Worm (Caenorhabditis elegans) whole organism, L4 larva: ENCODE results near the gene T27E7.9.

Experiments used
- F10B5.3 ChIP-seq: sonication (generic microtip); optimal IDR thresholded peaks from 2 replicates; lab custom pipeline; 2016; ENCODE audit warnings: mild to moderate bottlenecking, missing genetic modification characterization, missing compliant biosample characterization
- F26F4.8 ChIP-seq: fragments of 200-800 bp; sonication (Bioruptor generic); conservative IDR thresholded peaks from 2 replicates; pipeline ENCODE4 v1.3.6; 2022; ENCODE audit warnings: missing genetic modification characterization, missing compliant biosample characterization
- F49E8.2 ChIP-seq: sonication (generic microtip); optimal IDR thresholded peaks from 2 replicates; lab custom pipeline; 2016; ENCODE audit warnings: missing compliant biosample characterization, mild to moderate bottlenecking, missing genetic modification characterization, borderline replicate concordance
- T20F7.1 ChIP-seq: fragments of 200-800 bp; sonication (Bioruptor generic); optimal IDR thresholded peaks from 2 replicates; lab custom pipeline; 2018; ENCODE audit warnings: mild to moderate bottlenecking, missing genetic modification characterization, missing compliant biosample characterization
- Y105C5A.15 ChIP-seq: fragments of 200-800 bp; sonication (Bioruptor generic); IDR thresholded peaks from 2 replicates; pipeline ENCODE4 v1.3.6; 2022; ENCODE audit warnings: missing genetic modification characterization, missing compliant biosample characterization
- Y48G9A.11 ChIP-seq: fragments of 200-800 bp; sonication (Bioruptor generic); IDR thresholded peaks from 2 replicates; pipeline ENCODE4 v1.3.6; 2022; ENCODE audit warnings: missing genetic modification reagents, missing genetic modification characterization, missing compliant biosample characterization
- Y75B8A.6 ChIP-seq: fragments of 200-800 bp; sonication (Bioruptor generic); IDR thresholded peaks from 2 replicates; pipeline ENCODE4 v1.3.6; 2022; ENCODE audit warnings: missing genetic modification reagents, missing genetic modification characterization, missing compliant biosample characterization
- ZK337.2 ChIP-seq: fragments of 200-800 bp; sonication (Bioruptor generic); IDR thresholded peaks from 2 replicates; pipeline ENCODE4 v1.3.6; 2022; ENCODE audit warnings: missing genetic modification reagents, missing genetic modification characterization, missing compliant biosample characterization
- aha-1 ChIP-seq: fragments of 150-350 bp; peaks from one replicate; lab custom pipeline; 2014; ENCODE audit warnings: missing biosample characterization, missing genetic modification characterization
- ama-1 ChIP-seq: fragments of 150-350 bp; optimal IDR thresholded peaks from 2 replicates; lab custom pipeline; 2014; ENCODE audit warnings: inconsistent platforms, mixed read lengths
- ceh-44 ChIP-seq: fragments of 200-800 bp; sonication (Bioruptor generic); IDR thresholded peaks from 2 replicates; pipeline ENCODE4 v1.3.6; 2022; ENCODE audit warnings: missing genetic modification reagents, missing genetic modification characterization, missing compliant biosample characterization
- ceh-62 ChIP-seq: sonication (generic microtip); optimal IDR thresholded peaks from 2 replicates; lab custom pipeline; 2017; ENCODE audit warnings: missing biosample characterization, missing genetic modification characterization
- cey-2 ChIP-seq: sonication (generic microtip); optimal IDR thresholded peaks from 3 replicates; lab custom pipeline; 2017; ENCODE audit warnings: missing genetic modification characterization, mild to moderate bottlenecking, missing compliant biosample characterization, antibody characterized with exemption, borderline replicate concordance; ENCODE audit not compliant: insufficient read depth
- daf-16 ChIP-seq, 3 experiments: sonication (generic microtip); optimal IDR thresholded peaks; 2 replicates each; lab custom pipeline; 2016 to 2017; ENCODE audit warnings: missing genetic modification characterization in 3 of 3, missing genetic modification reagents in 3 of 3, mild to moderate bottlenecking in 2 of 3, missing compliant biosample characterization in 2 of 3, missing biosample characterization in 1 of 3, moderate library complexity in 1 of 3
- dpl-1 ChIP-seq: fragments of 150-350 bp; optimal IDR thresholded peaks from 2 replicates; lab custom pipeline; 2014; ENCODE audit warnings: missing biosample characterization, missing genetic modification reagents, missing genetic modification characterization
- duxl-1 ChIP-seq: sonication (generic microtip); optimal IDR thresholded peaks from 2 replicates; lab custom pipeline; 2016; ENCODE audit warnings: mild to moderate bottlenecking, missing genetic modification characterization, moderate library complexity, missing compliant biosample characterization; ENCODE audit not compliant: poor library complexity
- dve-1 ChIP-seq: sonication (generic microtip); optimal IDR thresholded peaks from 2 replicates; lab custom pipeline; 2017; ENCODE audit warnings: antibody characterized with exemption, mild to moderate bottlenecking, missing genetic modification characterization, missing compliant biosample characterization; ENCODE audit not compliant: insufficient read depth
- egl-43 ChIP-seq: fragments of 200-800 bp; sonication (Bioruptor generic); IDR thresholded peaks from 2 replicates; pipeline ENCODE4 v1.3.6; 2022; ENCODE audit warnings: missing genetic modification reagents, missing genetic modification characterization, missing compliant biosample characterization
- gei-8 ChIP-seq: fragments of 200-800 bp; sonication (Bioruptor generic); optimal IDR thresholded peaks from 2 replicates; lab custom pipeline; 2018; ENCODE audit warnings: mild to moderate bottlenecking, missing genetic modification characterization, missing compliant biosample characterization
- hmg-1.1 ChIP-seq: fragments of 200-800 bp; sonication (Bioruptor generic); IDR thresholded peaks from 2 replicates; pipeline ENCODE4 v1.3.6; 2022; ENCODE audit warnings: missing genetic modification reagents, missing genetic modification characterization, missing compliant biosample characterization
- lin-29 ChIP-seq: fragments of 200-800 bp; sonication (Bioruptor generic); IDR thresholded peaks from 2 replicates; pipeline ENCODE4 v1.3.6; 2022; ENCODE audit warnings: missing genetic modification reagents, missing genetic modification characterization, missing compliant biosample characterization
- lir-3 ChIP-seq: sonication (generic microtip); optimal IDR thresholded peaks from 2 replicates; lab custom pipeline; 2016; ENCODE audit warnings: mild to moderate bottlenecking, missing genetic modification characterization, missing compliant biosample characterization
- lsy-2 ChIP-seq, 2 experiments: fragments of 150-350 bp in 1 of 2; sonication (generic microtip) in 1 of 2; optimal IDR thresholded peaks; 2 replicates each; lab custom pipeline; 2014 to 2017; ENCODE audit warnings: missing biosample characterization in 2 of 2, missing genetic modification characterization in 2 of 2
- madf-5 ChIP-seq, 2 experiments: fragments of 200-800 bp; sonication (Bioruptor generic); IDR thresholded peaks; 2 replicates each; pipeline ENCODE4 v1.3.6; 2022; ENCODE audit warnings: missing compliant biosample characterization in 2 of 2, missing genetic modification characterization in 2 of 2
- mdt-29 ChIP-seq: fragments of 200-800 bp; sonication (Bioruptor generic); IDR thresholded peaks from 2 replicates; pipeline ENCODE4 v1.3.6; 2022; ENCODE audit warnings: missing genetic modification reagents, missing genetic modification characterization, missing compliant biosample characterization
- mxl-2 ChIP-seq: fragments of 200-800 bp; sonication (Bioruptor generic); conservative IDR thresholded peaks from 2 replicates; pipeline ENCODE4 v1.3.6; 2022; ENCODE audit warnings: missing genetic modification reagents, missing genetic modification characterization, missing compliant biosample characterization
- nhr-111 ChIP-seq: fragments of 200-800 bp; sonication (Bioruptor generic); optimal IDR thresholded peaks from 2 replicates; lab custom pipeline; 2018; ENCODE audit warnings: mild to moderate bottlenecking, missing genetic modification characterization, missing compliant biosample characterization
- nhr-25 ChIP-seq: sonication (generic microtip); optimal IDR thresholded peaks from 2 replicates; lab custom pipeline; 2017; ENCODE audit warnings: missing genetic modification characterization, mild to moderate bottlenecking, missing compliant biosample characterization, antibody characterized with exemption, moderate library complexity, borderline replicate concordance; ENCODE audit not compliant: insufficient read depth
- nhr-28 ChIP-seq: fragments of 150-350 bp; optimal IDR thresholded peaks from 2 replicates; lab custom pipeline; 2014; ENCODE audit warnings: missing biosample characterization, missing genetic modification characterization
- pha-4 ChIP-seq, 2 experiments: fragments of 150-350 bp in 1 of 2; fragments of 200-800 bp in 1 of 2; sonication (Bioruptor generic) in 1 of 2; IDR thresholded peaks in 1 of 2; optimal IDR thresholded peaks in 1 of 2; 2 replicates each; pipeline versions ENCODE4 v1.3.6 to Lab custom; 2014 to 2022; ENCODE audit warnings: missing genetic modification characterization in 2 of 2, missing genetic modification reagents in 2 of 2, missing biosample characterization in 1 of 2, missing compliant biosample characterization in 1 of 2
- php-3 ChIP-seq: fragments of 200-800 bp; sonication (Bioruptor generic); IDR thresholded peaks from 2 replicates; pipeline ENCODE4 v1.3.6; 2022; ENCODE audit warnings: missing genetic modification reagents, missing genetic modification characterization, missing compliant biosample characterization
- pqm-1 ChIP-seq: sonication (generic microtip); optimal IDR thresholded peaks from 2 replicates; lab custom pipeline; 2017; ENCODE audit warnings: missing biosample characterization, missing genetic modification characterization
- snpc-1.2 ChIP-seq: fragments of 200-800 bp; sonication (Bioruptor generic); IDR thresholded peaks from 2 replicates; pipeline ENCODE4 v1.3.6; 2022; ENCODE audit warnings: missing genetic modification reagents, missing genetic modification characterization, missing compliant biosample characterization
- snpc-4 ChIP-seq: fragments of 150-350 bp; optimal IDR thresholded peaks from 2 replicates; lab custom pipeline; 2014; ENCODE audit warnings: missing biosample characterization, missing genetic modification characterization
- spr-1 ChIP-seq: sonication (generic microtip); optimal IDR thresholded peaks from 2 replicates; lab custom pipeline; 2016; ENCODE audit warnings: mild to moderate bottlenecking, missing genetic modification characterization, missing compliant biosample characterization
- tag-97 ChIP-seq: fragments of 200-800 bp; sonication (Bioruptor generic); IDR thresholded peaks from 2 replicates; pipeline ENCODE4 v1.3.6; 2022; ENCODE audit warnings: missing genetic modification characterization, missing compliant biosample characterization
- unc-62 ChIP-seq, 3 experiments: fragments of 150-350 bp in 1 of 3; sonication (generic microtip); optimal IDR thresholded peaks in 2 of 3; peaks in 1 of 3; 1 replicate in 1 of 3; 2 replicates in 2 of 3; lab custom pipeline; 2014 to 2017; ENCODE audit warnings: missing biosample characterization in 3 of 3, missing genetic modification characterization in 3 of 3, missing genetic modification reagents in 3 of 3, missing genotype in 1 of 3
- zfp-3 ChIP-seq: fragments of 200-800 bp; sonication (Bioruptor generic); conservative IDR thresholded peaks from 2 replicates; pipeline ENCODE4 v1.3.6; 2022; ENCODE audit warnings: missing genetic modification reagents, missing genetic modification characterization, missing compliant biosample characterization
- zip-2 ChIP-seq: fragments of 150-350 bp; optimal IDR thresholded peaks from 2 replicates; lab custom pipeline; 2014; ENCODE audit warnings: missing biosample characterization, missing genetic modification characterization
- ztf-11 ChIP-seq: fragments of 150-350 bp; optimal IDR thresholded peaks from 2 replicates; lab custom pipeline; 2014; ENCODE audit warnings: missing biosample characterization, missing genetic modification characterization
- ztf-7 ChIP-seq: fragments of 150-350 bp; optimal IDR thresholded peaks from 2 replicates; lab custom pipeline; 2014; ENCODE audit warnings: missing biosample characterization, missing genetic modification characterization

T27E7.9 gene

ce11 chrIV:14586759-14587158 lies 37.6 kb upstream of the T27E7.9 start:
- TF ChIP-seq egl-43 (GFP tag; lab: Robert Waterston, UW) (no peak), ceh-62 (tag; lab: Kevin White, UChicago) (no peak), ama-1 (no peak), snpc-1.2 (peak; percentile 76)
- TF ChIP-seq, all 104 proteins: peak for 1

DNA sequence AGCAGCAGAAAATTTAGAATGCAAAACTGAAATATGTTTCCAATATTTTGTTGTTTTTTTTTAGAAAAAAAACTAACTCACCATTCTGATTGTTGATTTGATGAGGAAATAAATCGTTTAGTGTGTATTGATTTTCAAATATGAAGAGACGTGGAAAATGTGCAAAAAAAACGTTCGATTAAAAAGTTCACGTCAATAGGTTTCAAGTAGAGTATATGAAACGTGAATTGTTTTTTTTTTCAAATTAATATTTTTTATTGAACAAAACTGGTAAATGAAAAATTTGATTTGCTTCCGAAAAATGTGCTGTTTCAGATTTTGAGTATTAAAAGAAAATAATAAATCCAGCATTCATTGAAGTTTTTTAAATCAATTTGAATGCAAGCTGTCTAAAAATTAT lies 31.7 kb upstream of the T27E7.9 start, which contains the start of gene irld-18:
Gene irld-18, minus strand, starts transcription at position 101 of the 400 bp plus-strand sequence.
- no peak for TF ChIP-seq ztf-11 (tag; lab: Kevin White, UChicago)
- no peak for TF ChIP-seq gei-8 (GFP tag; lab: Kevin White, UChicago)
- no peak for TF ChIP-seq tag-97 (GFP tag; lab: Robert Waterston, UW)
- TF ChIP-seq nhr-28 (tag; lab: Kevin White, UChicago): no peak

ce11 chrIV:14578650-14579193 lies 29.5 kb upstream of the T27E7.9 start, which contains the start of gene Y57G11B.8:
Gene Y57G11B.8, minus strand, starts transcription at chrIV:14578700.
- TF ChIP-seq mxl-2 (GFP tag; lab: Robert Waterston, UW) (no peak), unc-62 (GFP tag; optimal IDR thresholded peaks at IDR 0.05 in 1 of 2; lab: Kevin White, UChicago) (peak in 1 of 2 experiments; percentile 93), unc-62 (tag; optimal IDR thresholded peaks at IDR 0.05; lab: Kevin White, UChicago) (no peak)

DNA sequence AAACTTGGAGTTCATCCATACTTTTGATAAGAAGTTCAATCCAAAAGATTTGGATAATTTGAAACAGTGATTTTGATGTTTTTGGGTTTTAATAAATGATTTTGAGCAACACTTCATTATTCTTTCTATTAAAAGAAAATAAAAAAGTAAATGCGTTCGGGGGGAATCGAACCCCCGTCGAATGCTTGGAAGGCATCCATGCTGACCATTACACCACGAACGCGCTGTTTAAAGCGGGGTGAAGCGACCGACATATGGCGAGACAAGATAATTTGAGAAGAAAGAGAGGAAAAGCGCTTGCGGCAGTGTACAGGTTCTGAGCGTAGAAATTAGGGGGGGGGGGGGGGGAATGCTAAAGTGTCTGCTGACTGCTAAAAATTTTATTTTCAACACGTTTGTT lies 27.3 kb upstream of the T27E7.9 start:
- TF ChIP-seq nhr-25 (tag; lab: Kevin White, UChicago) (no peak), Y48G9A.11 (GFP tag; lab: Robert Waterston, UW) (peak; percentile 52; the same call in 1 of the 2 replicates), dve-1 (tag; lab: Kevin White, UChicago) (peak; percentile 64), daf-16 (GFP tag; optimal IDR thresholded peaks at IDR 0.05; lab: Kevin White, UChicago) (peak in 1 of 2 experiments; percentile 70), daf-16 (tag; optimal IDR thresholded peaks at IDR 0.05; lab: Kevin White, UChicago) (no peak), ceh-44 (GFP tag; lab: Robert Waterston, UW) (peak; percentile 78), lir-3 (tag; lab: Kevin White, UChicago) (peak; percentile 51), spr-1 (tag; lab: Kevin White, UChicago) (peak; percentile 40), F26F4.8 (GFP tag; lab: Robert Waterston, UW) (no peak; the same call in 1 of the 2 replicates), zfp-3 (GFP tag; lab: Robert Waterston, UW) (0 out of 2 replicates have a peak, but pooled peaks have one; percentile 32), snpc-1.2 (peak; percentile 99), T20F7.1 (GFP tag; lab: Kevin White, UChicago) (peak; percentile 29), F10B5.3 (tag; lab: Kevin White, UChicago) (no peak), lin-29 (GFP tag; lab: Robert Waterston, UW) (no peak), gei-8 (GFP tag; lab: Kevin White, UChicago) (peak; percentile 28), tag-97 (GFP tag; lab: Robert Waterston, UW) (no peak), hmg-1.1 (GFP tag; lab: Robert Waterston, UW) (no peak), zip-2 (tag; lab: Kevin White, UChicago) (peak; percentile 5), lsy-2 (tag; optimal IDR thresholded peaks at IDR 0.05; lab: Kevin White, UChicago) (no peak), mdt-29 (peak; percentile 73), cey-2 (no peak), php-3 (GFP tag; lab: Robert Waterston, UW) (no peak; the same call in 1 of the 2 replicates), ztf-11 (tag; lab: Kevin White, UChicago) (no peak), nhr-111 (GFP tag; lab: Kevin White, UChicago) (peak; percentile 71), snpc-4 (tag; lab: Kevin White, UChicago) (peak; percentile 59), pha-4 (GFP tag; IDR thresholded peaks at IDR 0.05; lab: Robert Waterston, UW) (peak; percentile 82), pha-4 (tag; optimal IDR thresholded peaks at IDR 0.05; lab: Kevin White, UChicago) (no peak), ztf-7 (peak; percentile 79), duxl-1 (tag; lab: Kevin White, UChicago) (no peak), Y105C5A.15 (GFP tag; lab: Robert Waterston, UW) (peak; percentile 75; the same call in 1 of the 2 replicates), aha-1 (tag; lab: Kevin White, UChicago) (peak; percentile 99), pqm-1 (tag; lab: Kevin White, UChicago) (no peak), F49E8.2 (tag; lab: Kevin White, UChicago) (peak; percentile 25), dpl-1 (no peak), Y75B8A.6 (GFP tag; lab: Robert Waterston, UW) (peak; percentile 78; the same call in 1 of the 2 replicates), ZK337.2 (0 out of 2 replicates have a peak, but pooled peaks have one; percentile 57), madf-5 (GFP tag; IDR thresholded peaks at IDR 0.05; lab: Robert Waterston, UW) (peak in 1 of 2 experiments; percentile 64; a peak in 1 of 4 replicates)
